Worm (Caenorhabditis elegans): ENCODE results near the gene srv-25.

ce11 chrIV:6254635-6255034 is 48.9 kb downstream of the srv-25 start, which contains the start of gene T13A10.64:
- TF ChIP-seq pat-9 (tag; optimal IDR thresholded peaks at IDR 0.05) (no peak), ama-1 (optimal IDR thresholded peaks at IDR 0.05) (no peak), fkh-6 (tag; optimal IDR thresholded peaks at IDR 0.05) (no peak), F13H6.1 (tag; optimal IDR thresholded peaks at IDR 0.05) (no peak), nhr-11 (tag; optimal IDR thresholded peaks at IDR 0.05) (no peak), C38D4.7 (GFP tag; optimal IDR thresholded peaks at IDR 0.05) (no peak), ztf-16 (tag; optimal IDR thresholded peaks at IDR 0.05) (no peak), sox-2 (GFP tag; IDR thresholded peaks at IDR 0.05) (no peak), ahr-1 (tag; optimal IDR thresholded peaks at IDR 0.05) (no peak), pag-3 (tag; optimal IDR thresholded peaks at IDR 0.05; ENCODE audit: borderline replicate concordance) (no peak)
